Worm (Caenorhabditis elegans) whole organism, late embryonic: ENCODE measurements around the gene mcm-5.

Experiments
- C08G9.2 ChIP-seq: sonication (generic microtip); optimal IDR thresholded peaks from 2 replicates; lab custom pipeline; 2016; ENCODE audit warnings: mild to moderate bottlenecking, missing genetic modification characterization, moderate library complexity, missing compliant biosample characterization
- C38D4.7 ChIP-seq: fragments of 200-800 bp; sonication (Bioruptor generic); optimal IDR thresholded peaks from 2 replicates; lab custom pipeline; 2018; ENCODE audit warnings: mild to moderate bottlenecking, missing genetic modification characterization, moderate library complexity, missing compliant biosample characterization
- F13H6.1 ChIP-seq: sonication (generic microtip); optimal IDR thresholded peaks from 2 replicates; lab custom pipeline; 2016; ENCODE audit warnings: missing genetic modification characterization, missing compliant biosample characterization
- K02D7.2 ChIP-seq: sonication (generic microtip); optimal IDR thresholded peaks from 2 replicates; lab custom pipeline; 2017; ENCODE audit warnings: mild to moderate bottlenecking, missing genetic modification characterization, missing compliant biosample characterization
- K09A11.1 ChIP-seq: sonication (generic microtip); optimal IDR thresholded peaks from 2 replicates; lab custom pipeline; 2017; ENCODE audit warnings: antibody characterized with exemption, mild to moderate bottlenecking, missing genetic modification characterization, missing compliant biosample characterization; ENCODE audit not compliant: insufficient read depth
- T23F11.4 ChIP-seq: fragments of 200-800 bp; sonication (Bioruptor generic); optimal IDR thresholded peaks from 2 replicates; lab custom pipeline; 2018; ENCODE audit warnings: mild to moderate bottlenecking, missing genetic modification characterization, missing compliant biosample characterization
- Y22D7AL.16 ChIP-seq: sonication (generic microtip); optimal IDR thresholded peaks from 2 replicates; lab custom pipeline; 2016; ENCODE audit warnings: missing genetic modification characterization, missing compliant biosample characterization
- ama-1 ChIP-seq: fragments of 150-350 bp; optimal IDR thresholded peaks from 2 replicates; lab custom pipeline; 2014
- ceh-18 ChIP-seq: sonication (generic microtip); optimal IDR thresholded peaks from 2 replicates; lab custom pipeline; 2016; ENCODE audit warnings: missing genetic modification characterization, missing compliant biosample characterization
- ceh-19 ChIP-seq: fragments of 200-800 bp; sonication (Bioruptor generic); optimal IDR thresholded peaks from 2 replicates; lab custom pipeline; 2018; ENCODE audit warnings: mild to moderate bottlenecking, missing genetic modification characterization, missing compliant biosample characterization
- ceh-2 ChIP-seq: sonication (generic microtip); optimal IDR thresholded peaks from 2 replicates; lab custom pipeline; 2016; ENCODE audit warnings: missing genotype, missing genetic modification characterization, missing compliant biosample characterization
- ceh-22 ChIP-seq: sonication (generic microtip); optimal IDR thresholded peaks from 2 replicates; lab custom pipeline; 2017; ENCODE audit warnings: missing biosample characterization, missing genetic modification characterization
- ceh-24 ChIP-seq: sonication (generic microtip); optimal IDR thresholded peaks from 2 replicates; lab custom pipeline; 2016; ENCODE audit warnings: mild to moderate bottlenecking, missing genetic modification characterization, missing compliant biosample characterization
- ceh-30 ChIP-seq: fragments of 150-350 bp; optimal IDR thresholded peaks from 2 replicates; lab custom pipeline; 2014; ENCODE audit warnings: missing biosample characterization, missing genetic modification characterization
- ceh-31 ChIP-seq: sonication (generic microtip); optimal IDR thresholded peaks from 2 replicates; lab custom pipeline; 2016; ENCODE audit warnings: missing genetic modification characterization, missing compliant biosample characterization
- ceh-34 ChIP-seq: sonication (generic microtip); optimal IDR thresholded peaks from 2 replicates; lab custom pipeline; 2016; ENCODE audit warnings: mild to moderate bottlenecking, missing genetic modification characterization, missing compliant biosample characterization
- ceh-48 ChIP-seq: sonication (generic microtip); optimal IDR thresholded peaks from 2 replicates; lab custom pipeline; 2016; ENCODE audit warnings: missing genetic modification characterization, inconsistent platforms, missing compliant biosample characterization
- ceh-6 ChIP-seq: fragments of 200-800 bp; sonication (Bioruptor generic); optimal IDR thresholded peaks from 2 replicates; lab custom pipeline; 2018; ENCODE audit warnings: mild to moderate bottlenecking, missing genetic modification characterization, missing compliant biosample characterization
- che-1 ChIP-seq: sonication (generic microtip); optimal IDR thresholded peaks from 2 replicates; lab custom pipeline; 2016; ENCODE audit warnings: mild to moderate bottlenecking, missing genetic modification characterization, missing compliant biosample characterization
- ets-4 ChIP-seq: sonication (generic microtip); optimal IDR thresholded peaks from 2 replicates; lab custom pipeline; 2016; ENCODE audit warnings: missing genetic modification characterization, missing compliant biosample characterization
- eyg-1 ChIP-seq: sonication (generic microtip); optimal IDR thresholded peaks from 2 replicates; lab custom pipeline; 2016; ENCODE audit warnings: missing genotype, missing genetic modification characterization, missing compliant biosample characterization
- fkh-6 ChIP-seq: sonication (generic microtip); optimal IDR thresholded peaks from 2 replicates; lab custom pipeline; 2016; ENCODE audit warnings: missing genetic modification characterization, missing compliant biosample characterization
- gmeb-2 ChIP-seq: sonication (generic microtip); optimal IDR thresholded peaks from 2 replicates; lab custom pipeline; 2016; ENCODE audit warnings: missing genetic modification characterization, inconsistent platforms, missing compliant biosample characterization
- hlh-13 ChIP-seq: fragments of 200-800 bp; sonication (Bioruptor generic); optimal IDR thresholded peaks from 2 replicates; lab custom pipeline; 2018; ENCODE audit warnings: mild to moderate bottlenecking, missing genetic modification characterization, missing compliant biosample characterization
- hlh-15 ChIP-seq: sonication (generic microtip); optimal IDR thresholded peaks from 2 replicates; lab custom pipeline; 2016; ENCODE audit warnings: missing genetic modification characterization, missing compliant biosample characterization
- hlh-30 ChIP-seq: sonication (generic microtip); optimal IDR thresholded peaks from 2 replicates; lab custom pipeline; 2017; ENCODE audit warnings: antibody characterized with exemption, missing genetic modification characterization, missing compliant biosample characterization; ENCODE audit not compliant: insufficient read depth
- hlh-8 ChIP-seq: sonication (generic microtip); optimal IDR thresholded peaks from 2 replicates; lab custom pipeline; 2016; ENCODE audit warnings: missing genotype, missing genetic modification characterization, missing compliant biosample characterization
- lim-6 ChIP-seq: sonication (generic microtip); optimal IDR thresholded peaks from 2 replicates; lab custom pipeline; 2016; ENCODE audit warnings: missing genetic modification characterization, missing compliant biosample characterization
- madf-2 ChIP-seq: sonication (generic microtip); optimal IDR thresholded peaks from 2 replicates; lab custom pipeline; 2017; ENCODE audit warnings: missing genetic modification characterization, missing compliant biosample characterization
- nfya-1 ChIP-seq: sonication (generic microtip); optimal IDR thresholded peaks from 2 replicates; lab custom pipeline; 2017; ENCODE audit warnings: missing genetic modification characterization, mild to moderate bottlenecking, missing compliant biosample characterization, antibody characterized with exemption, moderate library complexity
- nhr-11 ChIP-seq: fragments of 150-350 bp; optimal IDR thresholded peaks from 2 replicates; lab custom pipeline; 2014; ENCODE audit warnings: missing biosample characterization, missing genetic modification characterization
- nhr-232 ChIP-seq: sonication (generic microtip); optimal IDR thresholded peaks from 2 replicates; lab custom pipeline; 2016; ENCODE audit warnings: missing genetic modification characterization, missing compliant biosample characterization
- npax-4 ChIP-seq: sonication (generic microtip); optimal IDR thresholded peaks from 2 replicates; lab custom pipeline; 2016; ENCODE audit warnings: missing genetic modification characterization, missing compliant biosample characterization
- odd-2 ChIP-seq: sonication (generic microtip); optimal IDR thresholded peaks from 2 replicates; lab custom pipeline; 2017; ENCODE audit warnings: antibody characterized with exemption, mild to moderate bottlenecking, missing genetic modification characterization, missing compliant biosample characterization
- pat-9 ChIP-seq: fragments of 200-800 bp; sonication (Bioruptor generic); optimal IDR thresholded peaks from 2 replicates; lab custom pipeline; 2018; ENCODE audit warnings: mild to moderate bottlenecking, missing genetic modification characterization, moderate library complexity, missing compliant biosample characterization
- pros-1 ChIP-seq: fragments of 150-350 bp; optimal IDR thresholded peaks from 2 replicates; lab custom pipeline; 2014; ENCODE audit warnings: missing biosample characterization, missing genetic modification reagents, missing genetic modification characterization
- ref-2 ChIP-seq: sonication (generic microtip); optimal IDR thresholded peaks from 2 replicates; lab custom pipeline; 2016; ENCODE audit warnings: missing genetic modification characterization, missing compliant biosample characterization
- rnt-1 ChIP-seq: sonication (generic microtip); optimal IDR thresholded peaks from 2 replicates; lab custom pipeline; 2016; ENCODE audit warnings: missing genetic modification characterization, missing compliant biosample characterization
- syd-9 ChIP-seq: sonication (generic microtip); optimal IDR thresholded peaks from 2 replicates; lab custom pipeline; 2016; ENCODE audit warnings: mild to moderate bottlenecking, missing genetic modification characterization, moderate library complexity, missing compliant biosample characterization
- tbx-7 ChIP-seq: sonication (generic microtip); optimal IDR thresholded peaks from 2 replicates; lab custom pipeline; 2016; ENCODE audit warnings: missing genotype, missing genetic modification characterization, missing compliant biosample characterization
- unc-42 ChIP-seq: sonication (generic microtip); optimal IDR thresholded peaks from 2 replicates; lab custom pipeline; 2016; ENCODE audit warnings: missing genotype, missing genetic modification characterization, missing compliant biosample characterization
- unc-86 ChIP-seq: sonication (generic microtip); optimal IDR thresholded peaks from 2 replicates; lab custom pipeline; 2016; ENCODE audit warnings: missing genetic modification characterization, missing compliant biosample characterization
- ztf-16 ChIP-seq: sonication (generic microtip); optimal IDR thresholded peaks from 2 replicates; lab custom pipeline; 2017; ENCODE audit warnings: missing genetic modification characterization, missing compliant biosample characterization

Gene mcm-5

ce11 chrIII:4300989-4301498 is 10.0 kb upstream of the mcm-5 start, which contains the start of gene R10E4.11:
Gene R10E4.11, minus strand, starts transcription at chrIII:4301039.
- no peak for TF ChIP-seq npax-4
- peak; percentile 75 for TF ChIP-seq ceh-48
- TF ChIP-seq gmeb-2 (tag; lab: Kevin White, UChicago) = no peak

ce11 chrIII:4294153-4294862 is 3.2 kb upstream of the mcm-5 start, which contains the start of the genes nth-1 and R10E4.7:
Gene nth-1, minus strand, starts transcription at chrIII:4294253.
Gene R10E4.7, plus strand, starts transcription at chrIII:4294812.
- TF ChIP-seq hlh-8 (tag; lab: Kevin White, UChicago) = no peak
- TF ChIP-seq ceh-22 = no peak
- TF ChIP-seq ceh-2 = no peak
- TF ChIP-seq ceh-19 = no peak
- TF ChIP-seq nfya-1 (tag; lab: Kevin White, UChicago) = no peak
- no peak for TF ChIP-seq ama-1 (lab: Kevin White, UChicago)
- TF ChIP-seq ceh-24 (tag; lab: Kevin White, UChicago) = no peak
- no peak for TF ChIP-seq rnt-1 (tag; lab: Kevin White, UChicago)
- TF ChIP-seq che-1 = no peak
- no peak for TF ChIP-seq tbx-7 (tag; lab: Kevin White, UChicago)
- TF ChIP-seq fkh-6 (tag; lab: Kevin White, UChicago) = no peak
- no peak for TF ChIP-seq ceh-30 (tag; lab: Kevin White, UChicago)
- no peak for TF ChIP-seq ceh-48
- TF ChIP-seq F13H6.1 (tag; lab: Kevin White, UChicago) = no peak
- no peak for TF ChIP-seq nhr-11 (tag; lab: Kevin White, UChicago)
- no peak for TF ChIP-seq unc-86 (tag; lab: Kevin White, UChicago)
- TF ChIP-seq nhr-232 = no peak
- TF ChIP-seq C08G9.2 (tag; lab: Kevin White, UChicago) = no peak
- no peak for TF ChIP-seq unc-42 (tag; lab: Kevin White, UChicago)
- no peak for TF ChIP-seq C38D4.7 (GFP tag; lab: Kevin White, UChicago)

ce11 chrIII:4293108-4293507 is 2.0 kb upstream of the mcm-5 start, which contains the start of gene R10E4.6:
Gene R10E4.6, plus strand, starts transcription at chrIII:4293408.
- no peak for TF ChIP-seq K09A11.1 (tag; lab: Kevin White, UChicago)
- TF ChIP-seq ceh-2 = no peak
- no peak for TF ChIP-seq fkh-6 (tag; lab: Kevin White, UChicago)
- no peak for TF ChIP-seq odd-2 (tag; lab: Kevin White, UChicago)
- no peak for TF ChIP-seq ceh-24 (tag; lab: Kevin White, UChicago)
- no peak for TF ChIP-seq lim-6
- no peak for TF ChIP-seq ceh-31 (tag; lab: Kevin White, UChicago)
- no peak for TF ChIP-seq K02D7.2
- no peak for TF ChIP-seq hlh-13
- TF ChIP-seq ztf-16 (tag; lab: Kevin White, UChicago) = no peak
- TF ChIP-seq ceh-48 = no peak
- TF ChIP-seq nfya-1 (tag; lab: Kevin White, UChicago) = no peak
- TF ChIP-seq ceh-34 (tag; lab: Kevin White, UChicago) = no peak
- TF ChIP-seq pros-1 (tag; lab: Kevin White, UChicago) = no peak
- TF ChIP-seq madf-2 = no peak
- no peak for TF ChIP-seq pat-9 (tag; lab: Kevin White, UChicago)
- TF ChIP-seq C38D4.7 (GFP tag; lab: Kevin White, UChicago) = no peak
- TF ChIP-seq tbx-7 (tag; lab: Kevin White, UChicago) = no peak
- no peak for TF ChIP-seq ceh-18

DNA sequence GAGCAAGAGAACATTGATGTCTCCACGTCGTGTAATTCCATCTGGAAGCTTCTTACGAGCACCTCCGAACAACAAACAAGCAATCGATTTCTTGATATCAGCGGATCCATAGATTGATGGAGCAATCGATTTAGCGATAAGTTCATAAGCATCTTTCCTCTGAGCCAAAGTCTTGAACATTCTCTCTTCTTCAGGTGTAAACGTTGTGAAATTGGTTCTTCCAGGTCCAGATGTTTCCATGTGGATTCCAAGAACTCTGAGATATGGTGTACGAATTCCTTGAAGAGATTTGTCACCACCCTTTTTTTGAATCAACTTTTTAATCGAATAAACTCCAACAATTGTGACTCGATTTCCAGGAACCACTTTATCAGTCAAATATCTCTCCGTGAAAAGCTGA is 1.1 kb downstream of the mcm-5 start:
- TF ChIP-seq syd-9 (no peak), pat-9 (tag; lab: Kevin White, UChicago) (no peak), hlh-15 (tag; lab: Kevin White, UChicago) (no peak), hlh-13 (no peak), hlh-30 (no peak), ref-2 (tag; lab: Kevin White, UChicago) (no peak), unc-86 (tag; lab: Kevin White, UChicago) (no peak), npax-4 (no peak), ztf-16 (tag; lab: Kevin White, UChicago) (no peak), madf-2 (no peak), Y22D7AL.16 (tag; lab: Kevin White, UChicago) (no peak), T23F11.4 (GFP tag; lab: Kevin White, UChicago) (no peak), ceh-6 (no peak), C08G9.2 (tag; lab: Kevin White, UChicago) (no peak), tbx-7 (tag; lab: Kevin White, UChicago) (no peak), ets-4 (tag; lab: Kevin White, UChicago) (no peak), eyg-1 (tag; lab: Kevin White, UChicago) (no peak), nhr-232 (no peak)
- TF ChIP-seq, all 69 proteins: peak for 0
